Worm (Caenorhabditis elegans) whole organism, L4 larva: Measurements from ENCODE around the gene vps-29.

ENCODE experiments used
- F10B5.3 ChIP-seq: sonication (generic microtip); optimal IDR thresholded peaks from 2 replicates; lab custom pipeline; 2016; ENCODE audit warnings: mild to moderate bottlenecking, missing genetic modification characterization, missing compliant biosample characterization
- F44E2.7 ChIP-seq: fragments of 200-800 bp; sonication (Bioruptor generic); IDR thresholded peaks from 2 replicates; pipeline ENCODE4 v2.1.2; 2022; ENCODE audit warnings: missing genetic modification characterization, missing compliant biosample characterization
- Y48G9A.11 ChIP-seq: fragments of 200-800 bp; sonication (Bioruptor generic); IDR thresholded peaks from 2 replicates; pipeline ENCODE4 v1.3.6; 2022; ENCODE audit warnings: missing genetic modification reagents, missing genetic modification characterization, missing compliant biosample characterization
- aha-1 ChIP-seq: fragments of 150-350 bp; peaks from one replicate; lab custom pipeline; 2014; ENCODE audit warnings: missing biosample characterization, missing genetic modification characterization
- ama-1 ChIP-seq: fragments of 150-350 bp; optimal IDR thresholded peaks from 2 replicates; lab custom pipeline; 2014; ENCODE audit warnings: inconsistent platforms, mixed read lengths
- arid-1 ChIP-seq: fragments of 200-800 bp; sonication (Bioruptor generic); conservative IDR thresholded peaks from 2 replicates; pipeline ENCODE4 v1.3.6; 2022; ENCODE audit warnings: missing genetic modification reagents, missing genetic modification characterization, missing compliant biosample characterization
- ceh-20 ChIP-seq: fragments of 200-800 bp; sonication (Bioruptor generic); IDR thresholded peaks from 2 replicates; pipeline ENCODE4 v1.3.6; 2022; ENCODE audit warnings: missing genetic modification reagents, missing genetic modification characterization, missing compliant biosample characterization
- ceh-32 ChIP-seq: sonication (generic microtip); optimal IDR thresholded peaks from 2 replicates; lab custom pipeline; 2016; ENCODE audit warnings: mild to moderate bottlenecking, missing genetic modification characterization, missing compliant biosample characterization; ENCODE audit not compliant: poor library complexity
- daf-12 ChIP-seq: fragments of 150-350 bp; optimal IDR thresholded peaks from 2 replicates; lab custom pipeline; 2014; ENCODE audit warnings: missing biosample characterization, missing genetic modification reagents, missing genetic modification characterization
- daf-16 ChIP-seq, 3 experiments: sonication (generic microtip); optimal IDR thresholded peaks; 2 replicates each; lab custom pipeline; 2016 to 2017; ENCODE audit warnings: missing genetic modification characterization in 3 of 3, missing genetic modification reagents in 3 of 3, mild to moderate bottlenecking in 2 of 3, missing compliant biosample characterization in 2 of 3, missing biosample characterization in 1 of 3, moderate library complexity in 1 of 3
- daf-19 ChIP-seq: fragments of 200-800 bp; sonication (Bioruptor generic); conservative IDR thresholded peaks from 2 replicates; pipeline ENCODE4 v1.3.6; 2022; ENCODE audit warnings: missing genetic modification characterization, missing compliant biosample characterization
- daf-8 ChIP-seq: fragments of 200-800 bp; sonication (Bioruptor generic); IDR thresholded peaks from 2 replicates; pipeline ENCODE4 v1.3.6; 2022; ENCODE audit warnings: missing genetic modification characterization, missing compliant biosample characterization
- dmd-6 ChIP-seq: fragments of 200-800 bp; sonication (Bioruptor generic); IDR thresholded peaks from 2 replicates; pipeline ENCODE4 v1.3.6; 2022; ENCODE audit warnings: missing genetic modification reagents, missing genetic modification characterization, missing compliant biosample characterization
- duxl-1 ChIP-seq: sonication (generic microtip); optimal IDR thresholded peaks from 2 replicates; lab custom pipeline; 2016; ENCODE audit warnings: mild to moderate bottlenecking, missing genetic modification characterization, moderate library complexity, missing compliant biosample characterization; ENCODE audit not compliant: poor library complexity
- egl-27 ChIP-seq: sonication (generic microtip); optimal IDR thresholded peaks from 3 replicates; lab custom pipeline; 2017; ENCODE audit warnings: missing biosample characterization, missing genetic modification reagents, missing genetic modification characterization
- fkh-10 ChIP-seq: fragments of 150-350 bp; optimal IDR thresholded peaks from 2 replicates; lab custom pipeline; 2014; ENCODE audit warnings: missing biosample characterization, missing genetic modification reagents, missing genetic modification characterization
- fos-1 ChIP-seq: fragments of 150-350 bp; optimal IDR thresholded peaks from 2 replicates; lab custom pipeline; 2014; ENCODE audit warnings: missing biosample characterization, missing genetic modification characterization
- gei-8 ChIP-seq: fragments of 200-800 bp; sonication (Bioruptor generic); optimal IDR thresholded peaks from 2 replicates; lab custom pipeline; 2018; ENCODE audit warnings: mild to moderate bottlenecking, missing genetic modification characterization, missing compliant biosample characterization
- hif-1 ChIP-seq, 2 experiments: sonication (generic microtip); optimal IDR thresholded peaks; 2 replicates each; lab custom pipeline; 2016 to 2017; ENCODE audit warnings: missing compliant biosample characterization in 2 of 2, missing genetic modification characterization in 2 of 2, missing genetic modification reagents in 2 of 2, missing genotype in 2 of 2, mild to moderate bottlenecking in 1 of 2
- hlh-30 ChIP-seq: sonication (generic microtip); optimal IDR thresholded peaks from 2 replicates; lab custom pipeline; 2017; ENCODE audit warnings: antibody characterized with exemption, mild to moderate bottlenecking, missing genetic modification characterization, missing compliant biosample characterization; ENCODE audit not compliant: insufficient read depth
- jun-1 ChIP-seq: fragments of 150-350 bp; optimal IDR thresholded peaks from 2 replicates; lab custom pipeline; 2014; ENCODE audit warnings: missing biosample characterization, missing genetic modification reagents, missing genetic modification characterization
- lin-15B ChIP-seq: fragments of 150-350 bp; sonication (generic microtip); optimal IDR thresholded peaks from 3 replicates; lab custom pipeline; 2014; ENCODE audit warnings: missing biosample characterization, missing genetic modification characterization
- lsy-2 ChIP-seq, 2 experiments: fragments of 150-350 bp in 1 of 2; sonication (generic microtip) in 1 of 2; optimal IDR thresholded peaks; 2 replicates each; lab custom pipeline; 2014 to 2017; ENCODE audit warnings: missing biosample characterization in 2 of 2, missing genetic modification characterization in 2 of 2
- mdt-29 ChIP-seq: fragments of 200-800 bp; sonication (Bioruptor generic); IDR thresholded peaks from 2 replicates; pipeline ENCODE4 v1.3.6; 2022; ENCODE audit warnings: missing genetic modification reagents, missing genetic modification characterization, missing compliant biosample characterization
- mes-2 ChIP-seq: sonication (generic microtip); optimal IDR thresholded peaks from 2 replicates; lab custom pipeline; 2016; ENCODE audit warnings: missing genotype, mild to moderate bottlenecking, missing genetic modification characterization, missing compliant biosample characterization; ENCODE audit not compliant: poor library complexity, severe bottlenecking
- mxl-3 ChIP-seq: fragments of 200-800 bp; sonication (Bioruptor generic); optimal IDR thresholded peaks from 2 replicates; lab custom pipeline; 2018; ENCODE audit warnings: mild to moderate bottlenecking, missing genetic modification characterization, missing compliant biosample characterization
- nhr-10 ChIP-seq: fragments of 150-350 bp; optimal IDR thresholded peaks from 2 replicates; lab custom pipeline; 2014; ENCODE audit warnings: missing biosample characterization, missing genetic modification characterization
- nhr-11 ChIP-seq: fragments of 150-350 bp; optimal IDR thresholded peaks from 2 replicates; lab custom pipeline; 2014; ENCODE audit warnings: missing biosample characterization, missing genetic modification characterization
- nhr-111 ChIP-seq: fragments of 200-800 bp; sonication (Bioruptor generic); optimal IDR thresholded peaks from 2 replicates; lab custom pipeline; 2018; ENCODE audit warnings: mild to moderate bottlenecking, missing genetic modification characterization, missing compliant biosample characterization
- nhr-25 ChIP-seq: sonication (generic microtip); optimal IDR thresholded peaks from 2 replicates; lab custom pipeline; 2017; ENCODE audit warnings: missing genetic modification characterization, mild to moderate bottlenecking, missing compliant biosample characterization, antibody characterized with exemption, moderate library complexity, borderline replicate concordance; ENCODE audit not compliant: insufficient read depth
- nhr-48 ChIP-seq: sonication (generic microtip); optimal IDR thresholded peaks from 2 replicates; lab custom pipeline; 2016; ENCODE audit warnings: mild to moderate bottlenecking, missing genetic modification characterization, missing compliant biosample characterization
- nhr-6 ChIP-seq: fragments of 150-350 bp; optimal IDR thresholded peaks from 2 replicates; lab custom pipeline; 2014; ENCODE audit warnings: missing biosample characterization, missing genetic modification characterization
- nhr-76 ChIP-seq: fragments of 150-350 bp; optimal IDR thresholded peaks from 2 replicates; lab custom pipeline; 2014; ENCODE audit warnings: missing biosample characterization, missing genetic modification characterization
- nhr-77 ChIP-seq: fragments of 150-350 bp; optimal IDR thresholded peaks from 2 replicates; lab custom pipeline; 2014; ENCODE audit warnings: missing biosample characterization, missing genetic modification characterization
- pqm-1 ChIP-seq: sonication (generic microtip); optimal IDR thresholded peaks from 2 replicates; lab custom pipeline; 2017; ENCODE audit warnings: missing biosample characterization, missing genetic modification characterization
- rbr-2 ChIP-seq: sonication (generic microtip); optimal IDR thresholded peaks from 2 replicates; lab custom pipeline; 2016; ENCODE audit warnings: missing genotype, missing genetic modification characterization, missing compliant biosample characterization
- set-16 ChIP-seq: fragments of 200-800 bp; sonication (Bioruptor generic); IDR thresholded peaks from 2 replicates; pipeline ENCODE4 v1.3.6; 2022; ENCODE audit warnings: missing genetic modification reagents, missing genetic modification characterization, missing compliant biosample characterization
- snpc-1.2 ChIP-seq: fragments of 200-800 bp; sonication (Bioruptor generic); IDR thresholded peaks from 2 replicates; pipeline ENCODE4 v1.3.6; 2022; ENCODE audit warnings: missing genetic modification reagents, missing genetic modification characterization, missing compliant biosample characterization
- spr-1 ChIP-seq: sonication (generic microtip); optimal IDR thresholded peaks from 2 replicates; lab custom pipeline; 2016; ENCODE audit warnings: mild to moderate bottlenecking, missing genetic modification characterization, missing compliant biosample characterization
- spr-3 ChIP-seq: fragments of 200-800 bp; sonication (Bioruptor generic); optimal IDR thresholded peaks from 2 replicates; lab custom pipeline; 2018; ENCODE audit warnings: mild to moderate bottlenecking, missing genetic modification characterization, missing compliant biosample characterization
- tra-1 ChIP-seq: fragments of 200-800 bp; sonication (Bioruptor generic); IDR thresholded peaks from 2 replicates; pipeline ENCODE4 v1.3.6; 2022; ENCODE audit warnings: missing genetic modification reagents, missing genetic modification characterization, missing compliant biosample characterization
- unc-39 ChIP-seq: sonication (generic microtip); optimal IDR thresholded peaks from 2 replicates; lab custom pipeline; 2017; ENCODE audit warnings: missing biosample characterization, missing genetic modification characterization
- unc-62 ChIP-seq, 3 experiments: fragments of 150-350 bp in 1 of 3; sonication (generic microtip); optimal IDR thresholded peaks in 2 of 3; peaks in 1 of 3; 1 replicate in 1 of 3; 2 replicates in 2 of 3; lab custom pipeline; 2014 to 2017; ENCODE audit warnings: missing biosample characterization in 3 of 3, missing genetic modification characterization in 3 of 3, missing genetic modification reagents in 3 of 3, missing genotype in 1 of 3
- vab-7 ChIP-seq: fragments of 200-800 bp; sonication (Bioruptor generic); IDR thresholded peaks from 2 replicates; pipeline ENCODE4 v1.3.6; 2022; ENCODE audit warnings: missing genetic modification reagents, missing genetic modification characterization, missing compliant biosample characterization
- zag-1 ChIP-seq: fragments of 150-350 bp; optimal IDR thresholded peaks from 2 replicates; lab custom pipeline; 2014; ENCODE audit warnings: missing biosample characterization, missing genetic modification characterization
- zfp-3 ChIP-seq: fragments of 200-800 bp; sonication (Bioruptor generic); conservative IDR thresholded peaks from 2 replicates; pipeline ENCODE4 v1.3.6; 2022; ENCODE audit warnings: missing genetic modification reagents, missing genetic modification characterization, missing compliant biosample characterization
- zip-11 ChIP-seq: fragments of 200-800 bp; sonication (Bioruptor generic); IDR thresholded peaks from 2 replicates; pipeline ENCODE4 v1.3.6; 2022; ENCODE audit warnings: missing genetic modification characterization, missing compliant biosample characterization
- zip-2 ChIP-seq: fragments of 150-350 bp; optimal IDR thresholded peaks from 2 replicates; lab custom pipeline; 2014; ENCODE audit warnings: missing biosample characterization, missing genetic modification characterization
- ztf-7 ChIP-seq: fragments of 150-350 bp; optimal IDR thresholded peaks from 2 replicates; lab custom pipeline; 2014; ENCODE audit warnings: missing biosample characterization, missing genetic modification characterization

The vps-29 gene

DNA sequence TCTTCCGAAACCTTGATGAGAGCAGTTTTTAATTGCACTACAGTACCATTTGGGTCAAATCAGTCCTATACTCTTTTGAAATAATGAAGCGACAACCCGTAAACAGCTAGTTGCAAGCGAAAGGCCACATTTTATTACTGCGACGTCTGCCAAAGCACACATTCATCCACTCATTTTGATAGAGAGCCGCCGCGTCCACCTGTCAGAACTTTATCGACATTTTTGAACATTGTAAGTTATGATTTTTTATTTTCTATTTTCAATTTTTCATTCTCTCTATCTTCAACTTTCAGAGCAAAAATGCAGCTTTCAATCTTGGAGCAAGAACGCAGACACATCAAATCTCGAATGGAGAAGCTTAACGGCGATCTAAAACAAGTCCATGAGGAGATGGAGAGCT is 27.9 kb upstream of the vps-29 start, which contains the start of gene K08E5.6:
Gene K08E5.6 (plus strand): TSS at position 301 of the 400 bp plus-strand sequence.
- TF ChIP-seq tra-1 (GFP tag; lab: Robert Waterston, UW): no peak
- no peak for TF ChIP-seq set-16 (GFP tag; lab: Robert Waterston, UW)
- no peak for TF ChIP-seq ceh-32
- TF ChIP-seq daf-19 (GFP tag; lab: Robert Waterston, UW): no peak
- TF ChIP-seq, all 104 proteins: peak for 0

DNA sequence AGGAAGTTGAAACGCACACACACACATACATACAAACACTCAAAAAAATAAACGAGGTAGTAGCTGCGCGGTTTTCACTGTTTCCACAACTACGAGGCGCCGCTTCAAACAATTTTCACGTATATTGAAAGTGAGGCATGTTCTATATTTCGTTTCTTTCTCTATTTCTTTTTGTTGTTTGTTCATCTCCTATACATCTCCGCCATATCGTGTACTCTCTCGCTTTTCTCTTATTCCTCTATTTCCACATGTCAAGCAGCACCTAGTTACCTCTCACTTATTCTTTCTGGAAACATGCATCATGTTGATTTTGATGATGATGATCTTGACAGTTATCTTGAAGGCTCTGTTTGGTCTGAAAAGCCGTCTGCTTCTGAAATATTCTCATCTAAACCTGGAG is 23.9 kb upstream of the vps-29 start, which contains the start of gene ZK1128.7:
Gene ZK1128.7 (plus strand): TSS at position 229 of the 400 bp plus-strand sequence.
- TF ChIP-seq unc-62 (GFP tag; optimal IDR thresholded peaks at IDR 0.05 in 1 of 2; lab: Kevin White, UChicago) (peak in 1 of 2 experiments; percentile 39), unc-62 (tag; optimal IDR thresholded peaks at IDR 0.05; lab: Kevin White, UChicago) (no peak), ceh-32 (no peak), duxl-1 (tag; lab: Kevin White, UChicago) (no peak), lsy-2 (tag; optimal IDR thresholded peaks at IDR 0.05; lab: Kevin White, UChicago) (peak in 1 of 2 experiments; percentile 28), nhr-76 (tag; lab: Kevin White, UChicago) (no peak), lin-15B (tag; lab: Kevin White, UChicago) (no peak), Y48G9A.11 (GFP tag; lab: Robert Waterston, UW) (no peak), nhr-48 (tag; lab: Kevin White, UChicago) (no peak), mes-2 (tag; lab: Kevin White, UChicago) (no peak), F10B5.3 (tag; lab: Kevin White, UChicago) (no peak), set-16 (GFP tag; lab: Robert Waterston, UW) (no peak), pqm-1 (tag; lab: Kevin White, UChicago) (no peak), arid-1 (GFP tag; lab: Robert Waterston, UW) (no peak), nhr-77 (tag; lab: Kevin White, UChicago) (no peak), zip-2 (tag; lab: Kevin White, UChicago) (no peak), zip-11 (GFP tag; lab: Robert Waterston, UW) (no peak), egl-27 (no peak), nhr-10 (no peak), nhr-111 (GFP tag; lab: Kevin White, UChicago) (no peak), F44E2.7 (no peak), rbr-2 (tag; lab: Kevin White, UChicago) (no peak), zag-1 (tag; lab: Kevin White, UChicago) (no peak), dmd-6 (GFP tag; lab: Robert Waterston, UW) (no peak), zfp-3 (GFP tag; lab: Robert Waterston, UW) (no peak), ztf-7 (tag; lab: Kevin White, UChicago) (no peak), ama-1 (lab: Kevin White, UChicago) (no peak), nhr-6 (tag; lab: Kevin White, UChicago) (no peak), daf-12 (no peak), nhr-11 (no peak), hlh-30 (tag; lab: Kevin White, UChicago) (peak; percentile 8), aha-1 (tag; lab: Kevin White, UChicago) (peak; percentile 89), daf-8 (GFP tag; lab: Robert Waterston, UW) (no peak), mdt-29 (GFP tag; lab: Robert Waterston, UW) (no peak), fos-1 (tag; lab: Kevin White, UChicago) (no peak), vab-7 (GFP tag; lab: Robert Waterston, UW) (no peak), mxl-3 (GFP tag; lab: Kevin White, UChicago) (peak; percentile 9), spr-3 (GFP tag; lab: Kevin White, UChicago) (no peak), daf-16 (GFP tag; optimal IDR thresholded peaks at IDR 0.05; lab: Kevin White, UChicago) (no peak), daf-16 (tag; optimal IDR thresholded peaks at IDR 0.05; lab: Kevin White, UChicago) (no peak), ceh-20 (GFP tag; lab: Robert Waterston, UW) (no peak), gei-8 (GFP tag; lab: Kevin White, UChicago) (no peak), snpc-1.2 (GFP tag; lab: Robert Waterston, UW) (no peak), spr-1 (tag; lab: Kevin White, UChicago) (no peak), unc-39 (tag; lab: Kevin White, UChicago) (no peak), fkh-10 (GFP tag; lab: Kevin White, UChicago) (no peak), hif-1 (tag; optimal IDR thresholded peaks at IDR 0.05; lab: Kevin White, UChicago) (peak in 1 of 2 experiments; percentile 27), jun-1 (tag; lab: Kevin White, UChicago) (no peak), nhr-25 (tag; lab: Kevin White, UChicago) (no peak)
